Fruit fly (Drosophila melanogaster) whole organism, embryonic: ENCODE measurements around the gene idc.

Experiments
- CG10147 ChIP-seq: fragments of 200-800 bp; sonication (Bioruptor generic); optimal IDR thresholded peaks from 2 replicates; lab custom pipeline; 2019; ENCODE audit warnings: missing biosample characterization, mild to moderate bottlenecking, missing genetic modification characterization, moderate library complexity
- CG10274 ChIP-seq: fragments of 200-800 bp; sonication (Bioruptor generic); optimal IDR thresholded peaks from 3 replicates; lab custom pipeline; 2017; ENCODE audit warnings: missing biosample characterization, mild to moderate bottlenecking, missing genetic modification characterization
- CG10654 ChIP-seq: fragments of 200-800 bp; sonication (Bioruptor generic); optimal IDR thresholded peaks from 2 replicates; lab custom pipeline; 2016; ENCODE audit warnings: missing biosample characterization, missing genetic modification characterization
- CG11093 ChIP-seq: fragments of 200-800 bp; sonication (Bioruptor generic); IDR thresholded peaks from 3 replicates; pipeline ENCODE4 v1.3.6; 2022; ENCODE audit warnings: missing biosample characterization, missing genetic modification characterization
- CG11456 ChIP-seq: fragments of 200-800 bp; sonication (Bioruptor generic); IDR thresholded peaks from 3 replicates; pipeline ENCODE4 v1.3.6; 2022; ENCODE audit warnings: missing biosample characterization, missing genetic modification characterization
- CG11504 ChIP-seq: fragments of 200-800 bp; sonication (Bioruptor generic); optimal IDR thresholded peaks from 3 replicates; lab custom pipeline; 2019; ENCODE audit warnings: missing biosample characterization, mild to moderate bottlenecking, missing genetic modification characterization, moderate library complexity
- CG12299 ChIP-seq: fragments of 200-800 bp; sonication (Bioruptor generic); optimal IDR thresholded peaks from 2 replicates; lab custom pipeline; 2018; ENCODE audit warnings: missing biosample characterization, mild to moderate bottlenecking, missing genetic modification characterization
- CG12942 ChIP-seq: fragments of 200-800 bp; sonication (Bioruptor generic); optimal IDR thresholded peaks from 3 replicates; lab custom pipeline; 2016; ENCODE audit warnings: missing biosample characterization, missing genetic modification characterization
- CG13424 ChIP-seq: fragments of 200-800 bp; sonication (Bioruptor generic); optimal IDR thresholded peaks from 2 replicates; lab custom pipeline; 2019; ENCODE audit warnings: missing biosample characterization, mild to moderate bottlenecking, missing genetic modification characterization, moderate library complexity
- CG1529 ChIP-seq: fragments of 200-800 bp; sonication (Bioruptor generic); optimal IDR thresholded peaks from 3 replicates; lab custom pipeline; 2018; ENCODE audit warnings: missing biosample characterization, missing genetic modification characterization
- CG16863 ChIP-seq: fragments of 200-800 bp; sonication (Bioruptor generic); optimal IDR thresholded peaks from 3 replicates; lab custom pipeline; 2016; ENCODE audit warnings: missing biosample characterization, missing genetic modification characterization
- CG1792 ChIP-seq: fragments of 200-800 bp; sonication (Bioruptor generic); optimal IDR thresholded peaks from 2 replicates; lab custom pipeline; 2016; ENCODE audit warnings: missing biosample characterization, missing genetic modification characterization
- CG18262 ChIP-seq: fragments of 200-800 bp; optimal IDR thresholded peaks from 3 replicates; lab custom pipeline; 2019; ENCODE audit warnings: missing biosample characterization, mild to moderate bottlenecking, missing genetic modification characterization, moderate library complexity
- CG1832 ChIP-seq: fragments of 200-800 bp; sonication (Bioruptor generic); optimal IDR thresholded peaks from 2 replicates; lab custom pipeline; 2017; ENCODE audit warnings: missing biosample characterization, mild to moderate bottlenecking, missing genetic modification characterization, inconsistent platforms
- CG2875 ChIP-seq: fragments of 200-800 bp; sonication (Bioruptor generic); optimal IDR thresholded peaks from 2 replicates; lab custom pipeline; 2017; ENCODE audit warnings: missing biosample characterization, mild to moderate bottlenecking, missing genetic modification characterization, missing genetic modification reagents
- CG4404 ChIP-seq: fragments of 200-800 bp; sonication (Bioruptor generic); IDR thresholded peaks from 2 replicates; pipeline ENCODE4 v1.3.6; 2022; ENCODE audit warnings: missing biosample characterization, missing genetic modification characterization
- CG4820 ChIP-seq: fragments of 200-800 bp; sonication (Bioruptor generic); optimal IDR thresholded peaks from 3 replicates; lab custom pipeline; 2016; ENCODE audit warnings: missing biosample characterization, missing genetic modification characterization
- CG6254 ChIP-seq: fragments of 200-800 bp; sonication (Bioruptor generic); optimal IDR thresholded peaks from 3 replicates; lab custom pipeline; 2017; ENCODE audit warnings: mild to moderate bottlenecking, missing biosample characterization, missing genetic modification reagents, missing genetic modification characterization
- CG6813 ChIP-seq: fragments of 200-800 bp; sonication (Bioruptor generic); optimal IDR thresholded peaks from 2 replicates; lab custom pipeline; 2017; ENCODE audit warnings: missing biosample characterization, missing genetic modification characterization, mild to moderate bottlenecking, moderate library complexity, missing genetic modification reagents
- CG9437 ChIP-seq: fragments of 200-800 bp; sonication (Bioruptor generic); optimal IDR thresholded peaks from 2 replicates; lab custom pipeline; 2018; ENCODE audit warnings: missing biosample characterization, mild to moderate bottlenecking, missing genetic modification characterization
- CG9817 ChIP-seq: fragments of 200-800 bp; sonication (Bioruptor generic); optimal IDR thresholded peaks from 2 replicates; lab custom pipeline; 2018; ENCODE audit warnings: missing biosample characterization, mild to moderate bottlenecking, missing genetic modification characterization, moderate library complexity
- D19A ChIP-seq: fragments of 200-800 bp; optimal IDR thresholded peaks from 3 replicates; lab custom pipeline; 2019; ENCODE audit warnings: missing biosample characterization, mild to moderate bottlenecking, missing genetic modification characterization, moderate library complexity
- Fer1 ChIP-seq: fragments of 200-800 bp; sonication (Bioruptor generic); optimal IDR thresholded peaks from 2 replicates; lab custom pipeline; 2017; ENCODE audit warnings: missing biosample characterization, mild to moderate bottlenecking, missing genetic modification characterization
- H2.0 ChIP-seq: fragments of 200-800 bp; sonication (Bioruptor generic); IDR thresholded peaks from 2 replicates; pipeline ENCODE4 v1.3.6; 2022; ENCODE audit warnings: missing biosample characterization, missing genetic modification characterization
- HHEX ChIP-seq: fragments of 200-800 bp; sonication (Bioruptor generic); optimal IDR thresholded peaks from 3 replicates; lab custom pipeline; 2017; ENCODE audit warnings: missing biosample characterization, mild to moderate bottlenecking, missing genetic modification characterization, missing genetic modification reagents
- Kr ChIP-seq: fragments of 200-800 bp; sonication (Bioruptor generic); optimal IDR thresholded peaks from 2 replicates; lab custom pipeline; 2017; ENCODE audit warnings: missing biosample characterization, mild to moderate bottlenecking, missing genetic modification characterization
- Med ChIP-seq: fragments of 200-800 bp; sonication (Bioruptor generic); peaks from one replicate; lab custom pipeline; 2016; ENCODE audit warnings: missing biosample characterization, missing genetic modification characterization, mild to moderate bottlenecking, inconsistent platforms, moderate library complexity
- Mes4 ChIP-seq: fragments of 200-800 bp; sonication (Bioruptor generic); optimal IDR thresholded peaks from 2 replicates; lab custom pipeline; 2016; ENCODE audit warnings: missing biosample characterization, missing genetic modification characterization
- Mrtf ChIP-seq: fragments of 200-800 bp; sonication (Bioruptor generic); IDR thresholded peaks from 3 replicates; pipeline ENCODE4 v1.3.6; 2022; ENCODE audit warnings: missing biosample characterization, missing genetic modification characterization
- NC2β ChIP-seq: fragments of 200-800 bp; sonication (Bioruptor generic); optimal IDR thresholded peaks from 2 replicates; lab custom pipeline; 2016; ENCODE audit warnings: missing biosample characterization, missing genetic modification characterization
- Sox100B ChIP-seq: fragments of 200-800 bp; sonication (Bioruptor generic); optimal IDR thresholded peaks from 3 replicates; lab custom pipeline; 2018; ENCODE audit warnings: missing biosample characterization, mild to moderate bottlenecking, missing genetic modification characterization
- Sry-β ChIP-seq: fragments of 200-800 bp; sonication (Bioruptor generic); optimal IDR thresholded peaks from 2 replicates; lab custom pipeline; 2018; ENCODE audit warnings: missing biosample characterization, mild to moderate bottlenecking, missing genetic modification characterization, moderate library complexity
- Trl ChIP-seq, 3 experiments: fragments of >200 bp in 2 of 3; fragments of 200-800 bp in 1 of 3; sonication (Bioruptor generic) in 1 of 3; optimal IDR thresholded peaks; 2 replicates in 1 of 3; 3 replicates in 2 of 3; lab custom pipeline; 2016 to 2017; ENCODE audit warnings: missing biosample characterization in 1 of 3, missing genetic modification characterization in 1 of 3
- bab2 ChIP-seq: fragments of 200-800 bp; sonication (Bioruptor generic); optimal IDR thresholded peaks from 2 replicates; lab custom pipeline; 2016; ENCODE audit warnings: missing biosample characterization, missing genetic modification characterization
- bsh ChIP-seq, 2 experiments: fragments of 200-800 bp; sonication (Bioruptor generic); optimal IDR thresholded peaks; 2 replicates each; lab custom pipeline; 2017 to 2018; ENCODE audit warnings: mild to moderate bottlenecking in 2 of 2, missing biosample characterization in 2 of 2, missing genetic modification characterization in 2 of 2, moderate library complexity in 1 of 2
- croc ChIP-seq: fragments of 200-800 bp; sonication (Bioruptor generic); conservative IDR thresholded peaks from 3 replicates; pipeline ENCODE4 v1.3.6; 2022; ENCODE audit warnings: missing biosample characterization, missing genetic modification characterization
- da ChIP-seq: fragments of 200-800 bp; sonication (Bioruptor generic); optimal IDR thresholded peaks from 2 replicates; lab custom pipeline; 2016; ENCODE audit warnings: missing biosample characterization, missing genetic modification characterization
- dimm ChIP-seq: fragments of 200-800 bp; sonication (Bioruptor generic); IDR thresholded peaks from 2 replicates; pipeline ENCODE4 v1.3.6; 2022; ENCODE audit warnings: missing biosample characterization, missing genetic modification characterization
- exex ChIP-seq: fragments of 200-800 bp; sonication (Bioruptor generic); optimal IDR thresholded peaks from 4 replicates; lab custom pipeline; 2018; ENCODE audit warnings: missing biosample characterization, mild to moderate bottlenecking, missing genetic modification characterization, moderate library complexity
- hbn ChIP-seq: fragments of 200-800 bp; sonication (Bioruptor generic); IDR thresholded peaks from 2 replicates; pipeline ENCODE4 v1.3.6; 2022; ENCODE audit warnings: missing biosample characterization, missing genetic modification characterization; ENCODE audit not compliant: partially characterized antibody
- kah ChIP-seq: fragments of 200-800 bp; sonication (Bioruptor generic); optimal IDR thresholded peaks from 2 replicates; lab custom pipeline; 2018; ENCODE audit warnings: missing biosample characterization, mild to moderate bottlenecking, missing genetic modification characterization
- klu ChIP-seq: fragments of 200-800 bp; sonication (Bioruptor generic); IDR thresholded peaks from 2 replicates; pipeline ENCODE4 v1.3.6; 2022; ENCODE audit warnings: missing biosample characterization, missing genetic modification characterization
- kni ChIP-seq: fragments of 200-800 bp; sonication (Bioruptor generic); optimal IDR thresholded peaks from 3 replicates; lab custom pipeline; 2017; ENCODE audit warnings: mild to moderate bottlenecking, missing biosample characterization, missing genetic modification reagents, missing genetic modification characterization
- mirr ChIP-seq: fragments of 200-800 bp; sonication (Bioruptor generic); optimal IDR thresholded peaks from 3 replicates; lab custom pipeline; 2018; ENCODE audit warnings: missing biosample characterization, mild to moderate bottlenecking, missing genetic modification characterization
- tna ChIP-seq: fragments of 200-800 bp; sonication (Bioruptor generic); IDR thresholded peaks from 2 replicates; pipeline ENCODE4 v1.3.6; 2022; ENCODE audit warnings: missing biosample characterization, missing genetic modification characterization; ENCODE audit not compliant: partially characterized antibody
- trh ChIP-seq: fragments of 200-800 bp; sonication (Bioruptor generic); optimal IDR thresholded peaks from 2 replicates; lab custom pipeline; 2016; ENCODE audit warnings: missing biosample characterization, missing genetic modification characterization
- twi ChIP-seq: fragments of 200-800 bp; optimal IDR thresholded peaks from 2 replicates; lab custom pipeline; 2019; ENCODE audit warnings: missing biosample characterization, mild to moderate bottlenecking, missing genetic modification characterization, moderate library complexity
- vvl ChIP-seq: fragments of 200-800 bp; sonication (Bioruptor generic); IDR thresholded peaks from 2 replicates; pipeline ENCODE4 v1.3.6; 2022; ENCODE audit warnings: missing biosample characterization, missing genetic modification characterization
- zf30C ChIP-seq: fragments of 200-800 bp; sonication (Bioruptor generic); optimal IDR thresholded peaks from 3 replicates; lab custom pipeline; 2018; ENCODE audit warnings: missing biosample characterization, mild to moderate bottlenecking, missing genetic modification characterization

idc gene

dm6 chr3R:20007399-20008285 lies 24.0 kb upstream of the idc start (continued):
- no peak for TF ChIP-seq CG13424 (tag; lab: Kevin White, UChicago)
- TF ChIP-seq twi (tag; lab: Kevin White, UChicago): peak; percentile 61
- no peak for TF ChIP-seq CG10147
- TF ChIP-seq CG11456 (GFP tag; lab: Robert Waterston, UW): no peak
- TF ChIP-seq CG10654 (GFP tag; lab: Kevin White, UChicago): no peak
- TF ChIP-seq CG4404: no peak
- no peak for TF ChIP-seq CG12299 (tag; lab: Kevin White, UChicago)
- TF ChIP-seq Kr: no peak
- TF ChIP-seq CG11093 (GFP tag; lab: Robert Waterston, UW): no peak
- TF ChIP-seq trh (GFP tag; lab: Kevin White, UChicago): no peak
- TF ChIP-seq CG6813 (GFP tag; lab: Kevin White, UChicago): no peak
- TF ChIP-seq kni: no peak
- no peak for TF ChIP-seq CG12942
- no peak for TF ChIP-seq NC2β (GFP tag; lab: Kevin White, UChicago)
- TF ChIP-seq CG1792: no peak
- no peak for TF ChIP-seq bab2 (GFP tag; lab: Kevin White, UChicago)
- no peak for TF ChIP-seq CG1832
- peak; percentile 70 to 85 for TF ChIP-seq Trl (optimal IDR thresholded peaks at IDR 0.05; lab: Kevin White, UChicago)
- no peak for TF ChIP-seq Trl (GFP tag; optimal IDR thresholded peaks at IDR 0.05; lab: Kevin White, UChicago)
- TF ChIP-seq Mes4: no peak
- peak; percentile 52 for TF ChIP-seq CG10274 (GFP tag; lab: Kevin White, UChicago)
- TF ChIP-seq hbn: no peak
- TF ChIP-seq zf30C (GFP tag; lab: Kevin White, UChicago): no peak
- TF ChIP-seq CG2875 (GFP tag; lab: Kevin White, UChicago): no peak
- TF ChIP-seq CG11504 (tag; lab: Kevin White, UChicago): peak; percentile 97
- no peak for TF ChIP-seq CG9817
- TF ChIP-seq Fer1 (GFP tag; lab: Kevin White, UChicago): no peak
- peak; percentile 55 for TF ChIP-seq D19A
- TF ChIP-seq croc (GFP tag; lab: Robert Waterston, UW): no peak
- no peak for TF ChIP-seq CG1529
- TF ChIP-seq Mrtf (GFP tag; lab: Robert Waterston, UW): no peak
- TF ChIP-seq CG6254 (GFP tag; lab: Kevin White, UChicago): no peak
- TF ChIP-seq H2.0 (GFP tag; lab: Robert Waterston, UW): no peak
- no peak for TF ChIP-seq mirr (GFP tag; lab: Kevin White, UChicago)
- TF ChIP-seq Med: peak; percentile 17
- TF ChIP-seq HHEX (GFP tag; lab: Kevin White, UChicago): no peak
- TF ChIP-seq da (GFP tag; lab: Kevin White, UChicago): no peak
- TF ChIP-seq CG4820: no peak
- no peak for TF ChIP-seq klu (GFP tag; lab: Robert Waterston, UW)
- no peak for TF ChIP-seq CG18262 (tag; lab: Kevin White, UChicago)
- no peak for TF ChIP-seq CG9437 (GFP tag; lab: Kevin White, UChicago)
- no peak for TF ChIP-seq tna
- no peak for TF ChIP-seq kah (GFP tag; lab: Kevin White, UChicago)
- no peak for TF ChIP-seq vvl
- TF ChIP-seq CG16863 (GFP tag; lab: Kevin White, UChicago): no peak
- TF ChIP-seq exex (tag; lab: Kevin White, UChicago): no peak
- peak in 1 of 2 experiments; percentile 17 for TF ChIP-seq bsh (GFP tag; optimal IDR thresholded peaks at IDR 0.05; lab: Kevin White, UChicago)
- TF ChIP-seq dimm (GFP tag; lab: Robert Waterston, UW): no peak
- TF ChIP-seq Sox100B (GFP tag; lab: Kevin White, UChicago): no peak
- no peak for TF ChIP-seq Sry-β (GFP tag; lab: Kevin White, UChicago)
